Worm (Caenorhabditis elegans): ENCODE data around the gene fbxa-37.

DNA sequence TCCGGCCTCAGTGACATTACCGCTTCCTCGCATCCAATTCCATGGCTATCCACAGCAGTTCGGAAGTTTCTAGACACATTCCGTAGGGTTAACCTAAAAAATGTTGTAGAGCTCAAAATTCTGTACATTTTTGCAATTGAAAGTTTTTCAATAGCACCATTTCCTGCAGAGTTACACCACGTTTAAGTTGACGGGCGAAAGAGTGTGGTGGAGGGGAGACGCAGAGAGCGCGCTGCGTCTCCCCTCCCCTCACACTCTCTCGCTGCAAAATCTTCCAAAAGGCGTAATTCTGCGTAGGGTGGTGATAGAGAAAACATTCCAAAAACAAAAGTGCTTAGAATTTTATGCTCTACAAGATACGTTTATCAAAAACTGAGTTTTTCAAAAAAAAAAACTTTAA, 36.5 kb upstream of the fbxa-37 start:
- TF ChIP-seq pha-4 (tag; optimal IDR thresholded peaks at IDR 0.05), result no peak
- no peak for TF ChIP-seq nhr-12 (tag; optimal IDR thresholded peaks at IDR 0.05)
- TF ChIP-seq unc-62 (GFP tag; optimal IDR thresholded peaks at IDR 0.05), result no peak

Measured in whole organism, mixed stage, embryonic.